Worm (Caenorhabditis elegans) whole organism, young adult: ENCODE measurements around the gene C29F9.6.

Experiments
- C06A6.2 ChIP-seq: fragments of 200-800 bp; sonication (Bioruptor generic); conservative IDR thresholded peaks from 2 replicates; pipeline ENCODE4 v1.3.6; 2022; ENCODE audit warnings: missing genetic modification characterization, missing compliant biosample characterization
- C17E4.6 ChIP-seq: fragments of 200-800 bp; sonication (Bioruptor generic); IDR thresholded peaks from 2 replicates; pipeline ENCODE4 v1.3.6; 2022; ENCODE audit warnings: missing genetic modification reagents, missing genetic modification characterization, missing compliant biosample characterization
- F10E7.11 ChIP-seq: sonication (generic microtip); optimal IDR thresholded peaks from 2 replicates; lab custom pipeline; 2017; ENCODE audit warnings: mild to moderate bottlenecking, missing genetic modification characterization, moderate library complexity, missing compliant biosample characterization
- F22D6.2 ChIP-seq: sonication (generic microtip); optimal IDR thresholded peaks from 2 replicates; lab custom pipeline; 2016; ENCODE audit warnings: mild to moderate bottlenecking, missing genetic modification characterization, missing compliant biosample characterization
- F39B2.1 ChIP-seq: fragments of 200-800 bp; sonication (Bioruptor generic); IDR thresholded peaks from 2 replicates; pipeline ENCODE4 v1.3.6; 2022; ENCODE audit warnings: missing genetic modification reagents, missing genetic modification characterization, missing compliant biosample characterization
- F52B5.7 ChIP-seq: sonication (generic microtip); optimal IDR thresholded peaks from 2 replicates; lab custom pipeline; 2016; ENCODE audit warnings: mild to moderate bottlenecking, missing genetic modification characterization, missing compliant biosample characterization
- F57A8.1 ChIP-seq: fragments of 200-800 bp; sonication (Bioruptor generic); optimal IDR thresholded peaks from 2 replicates; lab custom pipeline; 2018; ENCODE audit warnings: mild to moderate bottlenecking, missing genetic modification characterization, moderate library complexity, missing compliant biosample characterization
- K12H6.12 ChIP-seq: fragments of 200-800 bp; sonication (Bioruptor generic); optimal IDR thresholded peaks from 2 replicates; lab custom pipeline; 2018; ENCODE audit warnings: mild to moderate bottlenecking, missing genetic modification characterization, missing compliant biosample characterization
- Y67H2A.10 ChIP-seq: fragments of 200-800 bp; sonication (Bioruptor generic); conservative IDR thresholded peaks from 2 replicates; pipeline ENCODE4 v1.3.6; 2022; ENCODE audit warnings: missing genetic modification reagents, missing genetic modification characterization, missing compliant biosample characterization
- akir-1 ChIP-seq: fragments of 200-800 bp; sonication (Bioruptor generic); optimal IDR thresholded peaks from 2 replicates; lab custom pipeline; 2018; ENCODE audit warnings: mild to moderate bottlenecking, missing genetic modification characterization, moderate library complexity, missing compliant biosample characterization
- aptf-2 ChIP-seq: fragments of 200-800 bp; sonication (Bioruptor generic); conservative IDR thresholded peaks from 2 replicates; pipeline ENCODE4 v1.3.6; 2022; ENCODE audit warnings: missing genetic modification reagents, missing genetic modification characterization, missing compliant biosample characterization
- atf-7 ChIP-seq: sonication (generic microtip); optimal IDR thresholded peaks from 2 replicates; lab custom pipeline; 2017; ENCODE audit warnings: mild to moderate bottlenecking, missing genetic modification characterization, missing compliant biosample characterization
- athp-1 ChIP-seq: sonication (generic microtip); optimal IDR thresholded peaks from 2 replicates; lab custom pipeline; 2017; ENCODE audit warnings: mild to moderate bottlenecking, missing genetic modification characterization, missing compliant biosample characterization
- attf-5 ChIP-seq: fragments of 200-800 bp; sonication (Bioruptor generic); optimal IDR thresholded peaks from 2 replicates; lab custom pipeline; 2018; ENCODE audit warnings: mild to moderate bottlenecking, missing genetic modification characterization, missing compliant biosample characterization
- bed-1 ChIP-seq: fragments of 200-800 bp; sonication (Bioruptor generic); IDR thresholded peaks from 2 replicates; pipeline ENCODE4 v1.3.6; 2022; ENCODE audit warnings: missing genetic modification reagents, missing genetic modification characterization, missing compliant biosample characterization
- cebp-1 ChIP-seq, 2 experiments: fragments of 200-800 bp in 1 of 2; sonication (Bioruptor generic) in 1 of 2; sonication (generic microtip) in 1 of 2; IDR thresholded peaks in 1 of 2; optimal IDR thresholded peaks in 1 of 2; 2 replicates each; pipeline versions ENCODE4 v1.3.6 to Lab custom; 2017 to 2022; ENCODE audit warnings: missing compliant biosample characterization in 2 of 2, missing genetic modification characterization in 2 of 2, mild to moderate bottlenecking in 1 of 2, missing genetic modification reagents in 1 of 2, moderate library complexity in 1 of 2
- ceh-100 ChIP-seq: fragments of 200-800 bp; sonication (Bioruptor generic); IDR thresholded peaks from 2 replicates; pipeline ENCODE4 v1.3.6; 2022; ENCODE audit warnings: missing genetic modification reagents, missing genetic modification characterization, missing compliant biosample characterization
- ceh-40 ChIP-seq: fragments of 200-800 bp; sonication (Bioruptor generic); IDR thresholded peaks from 2 replicates; pipeline ENCODE4 v1.3.6; 2022; ENCODE audit warnings: missing genetic modification characterization, missing compliant biosample characterization
- dox-1 ChIP-seq: fragments of 200-800 bp; sonication (Bioruptor generic); IDR thresholded peaks from 2 replicates; pipeline ENCODE4 v1.3.6; 2022; ENCODE audit warnings: missing genetic modification reagents, missing genetic modification characterization, missing compliant biosample characterization
- dpff-1 ChIP-seq: sonication (generic microtip); optimal IDR thresholded peaks from 2 replicates; lab custom pipeline; 2017; ENCODE audit warnings: mild to moderate bottlenecking, missing genetic modification characterization, missing compliant biosample characterization
- egrh-3 ChIP-seq: fragments of 200-800 bp; sonication (Bioruptor generic); IDR thresholded peaks from 2 replicates; pipeline ENCODE4 v1.3.6; 2022; ENCODE audit warnings: missing genetic modification reagents, missing genetic modification characterization, missing compliant biosample characterization
- hlh-26 ChIP-seq: fragments of 200-800 bp; sonication (Bioruptor generic); conservative IDR thresholded peaks from 2 replicates; pipeline ENCODE4 v1.3.6; 2022; ENCODE audit warnings: missing genetic modification reagents, missing genetic modification characterization, missing compliant biosample characterization
- hmg-20 ChIP-seq: fragments of 200-800 bp; sonication (Bioruptor generic); IDR thresholded peaks from 2 replicates; pipeline ENCODE4 v1.3.6; 2022; ENCODE audit warnings: missing genetic modification reagents, missing genetic modification characterization, missing compliant biosample characterization
- hrde-1 ChIP-seq: sonication (generic microtip); optimal IDR thresholded peaks from 2 replicates; lab custom pipeline; 2016; ENCODE audit warnings: missing genetic modification characterization, mild to moderate bottlenecking, missing compliant biosample characterization, moderate library complexity, missing genotype, missing genetic modification reagents, borderline replicate concordance
- let-526 ChIP-seq: fragments of 200-800 bp; sonication (Bioruptor generic); IDR thresholded peaks from 2 replicates; pipeline ENCODE4 v1.3.6; 2022; ENCODE audit warnings: missing genetic modification reagents, missing genetic modification characterization, missing compliant biosample characterization
- lin-26 ChIP-seq: fragments of 200-800 bp; sonication (Bioruptor generic); IDR thresholded peaks from 2 replicates; pipeline ENCODE4 v1.3.6; 2022; ENCODE audit warnings: missing genetic modification reagents, missing genetic modification characterization, missing compliant biosample characterization
- lin-54 ChIP-seq: fragments of 200-800 bp; sonication (Bioruptor generic); optimal IDR thresholded peaks from 2 replicates; lab custom pipeline; 2018; ENCODE audit warnings: mild to moderate bottlenecking, missing genetic modification characterization, missing compliant biosample characterization
- lir-1 ChIP-seq: fragments of 200-800 bp; sonication (Bioruptor generic); conservative IDR thresholded peaks from 2 replicates; pipeline ENCODE4 v1.3.6; 2022; ENCODE audit warnings: missing genetic modification reagents, missing genetic modification characterization, missing compliant biosample characterization
- mcd-1 ChIP-seq: fragments of 200-800 bp; sonication (Bioruptor generic); IDR thresholded peaks from 2 replicates; pipeline ENCODE4 v1.3.6; 2022; ENCODE audit warnings: missing genetic modification reagents, missing genetic modification characterization, missing compliant biosample characterization
- mes-4 ChIP-seq: sonication (generic microtip); optimal IDR thresholded peaks from 2 replicates; lab custom pipeline; 2016; ENCODE audit warnings: missing genotype, missing genetic modification characterization, missing compliant biosample characterization
- mxl-1 ChIP-seq: sonication (generic microtip); optimal IDR thresholded peaks from 2 replicates; lab custom pipeline; 2016; ENCODE audit warnings: missing genetic modification characterization, missing compliant biosample characterization
- nfya-1 ChIP-seq: sonication (generic microtip); optimal IDR thresholded peaks from 2 replicates; lab custom pipeline; 2017; ENCODE audit warnings: antibody characterized with exemption, missing compliant biosample characterization, missing genetic modification characterization, borderline replicate concordance; ENCODE audit not compliant: insufficient read depth
- nhr-80 ChIP-seq: sonication (generic microtip); optimal IDR thresholded peaks from 2 replicates; lab custom pipeline; 2016; ENCODE audit warnings: missing genetic modification characterization, missing compliant biosample characterization
- pha-4 ChIP-seq: fragments of 150-350 bp; sonication (generic microtip); optimal IDR thresholded peaks from 2 replicates; lab custom pipeline; 2014; ENCODE audit warnings: missing biosample characterization, missing genetic modification reagents, missing genetic modification characterization
- rec-8 ChIP-seq, 2 experiments: sonication (generic microtip); optimal IDR thresholded peaks; 2 replicates each; lab custom pipeline; 2016; ENCODE audit warnings: mild to moderate bottlenecking in 2 of 2, missing genetic modification characterization in 2 of 2, missing genetic modification reagents in 2 of 2, missing genotype in 2 of 2, missing biosample characterization in 1 of 2, missing compliant biosample characterization in 1 of 2, moderate library complexity in 1 of 2
- repo-1 ChIP-seq: sonication (generic microtip); optimal IDR thresholded peaks from 2 replicates; lab custom pipeline; 2017; ENCODE audit warnings: mild to moderate bottlenecking, missing genetic modification characterization, missing compliant biosample characterization
- tlf-1 ChIP-seq: fragments of 200-800 bp; sonication (Bioruptor generic); optimal IDR thresholded peaks from 2 replicates; lab custom pipeline; 2018; ENCODE audit warnings: mild to moderate bottlenecking, missing genetic modification characterization, missing compliant biosample characterization
- xnd-1 ChIP-seq: sonication (generic microtip); optimal IDR thresholded peaks from 2 replicates; lab custom pipeline; 2016; ENCODE audit warnings: missing genotype, missing genetic modification reagents, missing genetic modification characterization, missing compliant biosample characterization
- zfh-2 ChIP-seq: fragments of 200-800 bp; sonication (Bioruptor generic); conservative IDR thresholded peaks from 2 replicates; pipeline ENCODE4 v1.3.6; 2022; ENCODE audit warnings: missing genetic modification reagents, missing genetic modification characterization, missing compliant biosample characterization
- ztf-26 ChIP-seq: sonication (generic microtip); optimal IDR thresholded peaks from 2 replicates; lab custom pipeline; 2017; ENCODE audit warnings: missing genetic modification characterization, missing compliant biosample characterization
- ztf-6 ChIP-seq: fragments of 200-800 bp; sonication (Bioruptor generic); IDR thresholded peaks from 2 replicates; pipeline ENCODE4 v1.3.6; 2022; ENCODE audit warnings: missing genetic modification reagents, missing genetic modification characterization, missing compliant biosample characterization

Gene C29F9.6

ce11 chrIII:117210-117609, 2.5 kb downstream of the C29F9.6 start, which contains the start of gene C29F9.5:
C29F9.5 (plus strand) TSS chrIII:117510.
- TF ChIP-seq nhr-80 (tag; lab: Kevin White, UChicago), result no peak
- TF ChIP-seq nfya-1 (tag; lab: Kevin White, UChicago), result no peak
- no peak for TF ChIP-seq let-526 (GFP tag; lab: Robert Waterston, UW)
- TF ChIP-seq F22D6.2 (tag; lab: Kevin White, UChicago), result no peak
- TF ChIP-seq zfh-2 (GFP tag; lab: Robert Waterston, UW), result no peak
- TF ChIP-seq akir-1 (GFP tag; lab: Kevin White, UChicago), result no peak
- TF ChIP-seq aptf-2 (GFP tag; lab: Robert Waterston, UW), result no peak
- TF ChIP-seq hlh-26 (GFP tag; lab: Robert Waterston, UW), result no peak
- no peak for TF ChIP-seq attf-5
- TF ChIP-seq lin-54 (GFP tag; lab: Kevin White, UChicago), result no peak
- no peak for TF ChIP-seq F52B5.7 (tag; lab: Kevin White, UChicago)

DNA sequence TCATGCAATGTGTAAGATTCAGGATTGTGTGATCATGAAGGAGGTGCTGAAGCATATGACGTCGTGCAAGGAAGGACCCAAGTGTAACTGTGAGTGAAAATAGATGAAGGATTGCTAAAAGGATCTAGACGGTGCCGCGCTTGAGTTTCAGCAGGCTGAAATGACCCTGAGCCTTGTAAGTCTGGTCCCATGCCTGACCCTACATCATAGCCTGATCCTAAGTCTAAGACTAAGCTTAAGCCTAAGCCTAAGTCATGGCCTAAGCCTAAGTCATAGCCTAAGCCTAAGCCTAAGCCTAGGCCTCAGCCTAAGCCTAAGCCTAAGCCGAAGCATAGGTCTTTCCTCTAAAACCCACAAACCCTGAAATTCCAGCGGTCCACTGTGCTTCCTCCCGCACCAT, 3.2 kb downstream of the C29F9.6 start:
- TF ChIP-seq C17E4.6 (GFP tag; lab: Robert Waterston, UW), result no peak
- no peak for TF ChIP-seq aptf-2 (GFP tag; lab: Robert Waterston, UW)
- no peak for TF ChIP-seq hrde-1 (tag; lab: Kevin White, UChicago)
- no peak for TF ChIP-seq dpff-1
- no peak for TF ChIP-seq ceh-100 (GFP tag; lab: Robert Waterston, UW)
- no peak for TF ChIP-seq F39B2.1 (GFP tag; lab: Robert Waterston, UW)
- no peak for TF ChIP-seq repo-1 (tag; lab: Kevin White, UChicago)
- no peak for TF ChIP-seq mes-4 (tag; lab: Kevin White, UChicago)
- TF ChIP-seq F57A8.1 (GFP tag; lab: Kevin White, UChicago), result no peak
- no peak for TF ChIP-seq mxl-1
- no peak for TF ChIP-seq xnd-1 (tag; lab: Kevin White, UChicago)
- TF ChIP-seq hmg-20 (GFP tag; lab: Robert Waterston, UW), result no peak

ce11 chrIII:120199-120598, 5.5 kb downstream of the C29F9.6 start, which contains the start of gene pals-24:
pals-24 (plus strand) TSS chrIII:120435.
- peak; percentile 46 for TF ChIP-seq dox-1 (GFP tag; lab: Robert Waterston, UW)
- TF ChIP-seq lir-1 (GFP tag; lab: Robert Waterston, UW), result no peak
- TF ChIP-seq ztf-26 (tag; lab: Kevin White, UChicago), result no peak
- TF ChIP-seq pha-4 (tag; lab: Kevin White, UChicago), result peak; percentile 16
- peak; percentile 89 for TF ChIP-seq nhr-80 (tag; lab: Kevin White, UChicago)
- no peak for TF ChIP-seq mxl-1
- peak; percentile 74; the same call in 1 of the 2 replicates for TF ChIP-seq cebp-1 (GFP tag; IDR thresholded peaks at IDR 0.05; lab: Robert Waterston, UW)
- peak; percentile 76 for TF ChIP-seq cebp-1 (tag; optimal IDR thresholded peaks at IDR 0.05; lab: Kevin White, UChicago)
- TF ChIP-seq attf-5, result peak; percentile 43

ce11 chrIII:121983-122449, 7.3 kb downstream of the C29F9.6 start, which contains the start of gene C29F9.12:
C29F9.12 (minus strand) TSS chrIII:122033.
- peak; percentile 52; the same call in 1 of the 2 replicates for TF ChIP-seq dox-1 (GFP tag; lab: Robert Waterston, UW)
- 0 out of 2 replicates have a peak, but pooled peaks have one; percentile 24 for TF ChIP-seq egrh-3 (GFP tag; lab: Robert Waterston, UW)

DNA sequence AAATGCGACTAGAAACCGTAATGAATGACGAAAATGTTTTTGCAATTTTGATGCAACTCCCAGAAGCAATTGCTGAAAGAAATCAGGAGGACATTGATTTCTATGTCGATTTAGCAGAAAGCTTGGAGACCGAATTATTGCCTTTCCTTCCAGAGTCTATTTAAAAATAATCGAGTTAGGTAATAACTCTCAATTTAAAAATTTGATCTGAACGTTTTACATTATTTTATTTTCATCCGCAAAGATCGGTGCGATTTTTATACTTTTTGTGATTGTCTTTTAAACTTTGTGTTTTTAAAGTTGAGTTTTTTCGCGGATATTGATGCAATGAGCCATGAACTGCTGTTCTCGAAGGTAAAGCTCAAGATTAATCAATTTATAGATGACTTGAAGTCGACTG, 9.8 kb downstream of the C29F9.6 start, which contains the start of gene pals-23:
Gene pals-23, plus strand, starts transcription at position 301 of the 400 bp plus-strand sequence.
- TF ChIP-seq F10E7.11 (tag; lab: Kevin White, UChicago), result no peak
- TF ChIP-seq ztf-6, result no peak
- TF ChIP-seq tlf-1 (GFP tag; lab: Kevin White, UChicago), result no peak
- TF ChIP-seq bed-1, result no peak
- no peak for TF ChIP-seq atf-7
- no peak for TF ChIP-seq athp-1 (tag; lab: Kevin White, UChicago)
- TF ChIP-seq K12H6.12 (tag; lab: Kevin White, UChicago), result no peak
- no peak for TF ChIP-seq lin-26 (GFP tag; lab: Robert Waterston, UW)
- TF ChIP-seq hmg-20 (GFP tag; lab: Robert Waterston, UW), result no peak
- no peak for TF ChIP-seq rec-8 (tag; optimal IDR thresholded peaks at IDR 0.05; lab: Kevin White, UChicago)
- no peak for TF ChIP-seq Y67H2A.10 (GFP tag; lab: Robert Waterston, UW)
- TF ChIP-seq ceh-40 (GFP tag; lab: Robert Waterston, UW), result no peak
- no peak for TF ChIP-seq mcd-1
- no peak for TF ChIP-seq mxl-1
- TF ChIP-seq C06A6.2 (GFP tag; lab: Robert Waterston, UW), result no peak
